ENCODE assay signal across 6 worm cellular contexts in genomic region chrX:12185847-12186559, ce11.
TF ChIP-seq lines count a peak whose summit lies in the region.

No protein-coding gene starts in this region.

TF ChIP-seq in whole organism, L1 larva, 84 proteins besides CTCF, POLR2A, EP300 and RAD21:
- TF ChIP-seq hlh-4 (tag; optimal IDR thresholded peaks at IDR 0.05; lab: Kevin White, UChicago), result no peak
- no peak for TF ChIP-seq nhr-84 (tag; optimal IDR thresholded peaks at IDR 0.05; lab: Kevin White, UChicago)
- peak; percentile 8 for TF ChIP-seq nhr-20 (tag; optimal IDR thresholded peaks at IDR 0.05; lab: Kevin White, UChicago)
- no peak for TF ChIP-seq sox-4 (tag; optimal IDR thresholded peaks at IDR 0.05; lab: Kevin White, UChicago)
- peak; percentile 15 for TF ChIP-seq lin-14 (GFP tag; optimal IDR thresholded peaks at IDR 0.05; lab: Kevin White, UChicago)
- TF ChIP-seq dsc-1 (tag; optimal IDR thresholded peaks at IDR 0.05; lab: Kevin White, UChicago), result no peak
- TF ChIP-seq efl-1 (optimal IDR thresholded peaks at IDR 0.05; lab: Kevin White, UChicago), result no peak
- peak in 1 of 2 experiments; percentile 91 for TF ChIP-seq efl-1 (GFP tag; optimal IDR thresholded peaks at IDR 0.05 in 1 of 2; lab: Kevin White, UChicago)
- TF ChIP-seq blmp-1 (tag; optimal IDR thresholded peaks at IDR 0.05; lab: Kevin White, UChicago), result peak; percentile 28
- TF ChIP-seq mep-1 (tag; optimal IDR thresholded peaks at IDR 0.05; lab: Kevin White, UChicago), result peak; percentile 12

TF ChIP-seq in whole organism, L2 larva, 48 proteins besides CTCF, POLR2A, EP300 and RAD21:
- no peak for TF ChIP-seq C34F6.9 (tag; optimal IDR thresholded peaks at IDR 0.05; lab: Kevin White, UChicago)
- no peak for TF ChIP-seq sem-4 (tag; optimal IDR thresholded peaks at IDR 0.05; lab: Kevin White, UChicago)
- TF ChIP-seq skn-1 (tag; optimal IDR thresholded peaks at IDR 0.05; lab: Kevin White, UChicago), result no peak
- peak; percentile 61 for TF ChIP-seq sma-9 (GFP tag; optimal IDR thresholded peaks at IDR 0.05; lab: Kevin White, UChicago)
- TF ChIP-seq sma-9 (tag; optimal IDR thresholded peaks at IDR 0.05; lab: Kevin White, UChicago), result no peak
- peak in 1 of 2 experiments; percentile 15 for TF ChIP-seq lsy-2 (tag; optimal IDR thresholded peaks at IDR 0.05; lab: Kevin White, UChicago)
- no peak for TF ChIP-seq ztf-11 (tag; optimal IDR thresholded peaks at IDR 0.05; lab: Kevin White, UChicago)
- TF ChIP-seq mdl-1 (tag; optimal IDR thresholded peaks at IDR 0.05; lab: Kevin White, UChicago), result no peak

TF ChIP-seq in whole organism, L3 larva, 47 proteins besides CTCF, POLR2A, EP300 and RAD21:
- TF ChIP-seq nhr-237 (tag; optimal IDR thresholded peaks at IDR 0.05; lab: Kevin White, UChicago), result no peak
- no peak for TF ChIP-seq fkh-10 (GFP tag; optimal IDR thresholded peaks at IDR 0.05; lab: Kevin White, UChicago)
- peak; percentile 32 for TF ChIP-seq pha-4 (tag; optimal IDR thresholded peaks at IDR 0.05; lab: Kevin White, UChicago)
- TF ChIP-seq egl-5 (tag; optimal IDR thresholded peaks at IDR 0.05; lab: Kevin White, UChicago), result no peak
- no peak for TF ChIP-seq eor-1 (tag; optimal IDR thresholded peaks at IDR 0.05; lab: Kevin White, UChicago)

TF ChIP-seq in whole organism, L4 larva, 104 proteins besides CTCF, POLR2A, EP300 and RAD21 (continues in another document):
- no peak for TF ChIP-seq nhr-102 (tag; optimal IDR thresholded peaks at IDR 0.05; lab: Kevin White, UChicago)
- TF ChIP-seq attf-4 (tag; optimal IDR thresholded peaks at IDR 0.05; lab: Kevin White, UChicago), result no peak
- TF ChIP-seq ctbp-1 (GFP tag; IDR thresholded peaks at IDR 0.05; lab: Robert Waterston, UW), result no peak
- TF ChIP-seq hif-1 (tag; optimal IDR thresholded peaks at IDR 0.05; lab: Kevin White, UChicago), result peak in 1 of 2 experiments; percentile 23
- peak in 1 of 2 experiments; percentile 1 for TF ChIP-seq unc-62 (GFP tag; optimal IDR thresholded peaks at IDR 0.05 in 1 of 2; lab: Kevin White, UChicago)
- no peak for TF ChIP-seq unc-62 (tag; optimal IDR thresholded peaks at IDR 0.05; lab: Kevin White, UChicago)
- TF ChIP-seq tag-97 (GFP tag; IDR thresholded peaks at IDR 0.05; lab: Robert Waterston, UW), result no peak
- TF ChIP-seq hlh-11 (tag; optimal IDR thresholded peaks at IDR 0.05; lab: Kevin White, UChicago), result peak; percentile 87
- no peak for TF ChIP-seq spr-3 (GFP tag; optimal IDR thresholded peaks at IDR 0.05; lab: Kevin White, UChicago)
- peak; percentile 33 for TF ChIP-seq dmd-6 (GFP tag; IDR thresholded peaks at IDR 0.05; lab: Robert Waterston, UW)
- TF ChIP-seq daf-19 (GFP tag; conservative IDR thresholded peaks at IDR 0.05; lab: Robert Waterston, UW), result no peak
- TF ChIP-seq aly-2 (tag; optimal IDR thresholded peaks at IDR 0.05; lab: Kevin White, UChicago), result no peak
- TF ChIP-seq cey-2 (tag; optimal IDR thresholded peaks at IDR 0.05; lab: Kevin White, UChicago; ENCODE audit: borderline replicate concordance, insufficient read depth), result no peak
- TF ChIP-seq ceh-20 (GFP tag; IDR thresholded peaks at IDR 0.05; lab: Robert Waterston, UW), result peak; percentile 50; the same call in 1 of the 2 replicates
- TF ChIP-seq nhr-6 (tag; optimal IDR thresholded peaks at IDR 0.05; lab: Kevin White, UChicago), result no peak
- no peak for TF ChIP-seq lin-38 (GFP tag; IDR thresholded peaks at IDR 0.05; lab: Robert Waterston, UW)
- no peak for TF ChIP-seq ceh-82 (tag; optimal IDR thresholded peaks at IDR 0.05; lab: Kevin White, UChicago)
- TF ChIP-seq sdz-12 (GFP tag; optimal IDR thresholded peaks at IDR 0.05; lab: Kevin White, UChicago), result no peak
- TF ChIP-seq duxl-1 (tag; optimal IDR thresholded peaks at IDR 0.05; lab: Kevin White, UChicago; ENCODE audit: poor library complexity), result no peak
- TF ChIP-seq zag-1 (tag; optimal IDR thresholded peaks at IDR 0.05; lab: Kevin White, UChicago), result no peak
- peak in 1 of 2 experiments; percentile 9 for TF ChIP-seq lsy-2 (tag; optimal IDR thresholded peaks at IDR 0.05; lab: Kevin White, UChicago)
- no peak for TF ChIP-seq F44E2.7 (GFP tag; IDR thresholded peaks at IDR 0.05; lab: Robert Waterston, UW)
- no peak for TF ChIP-seq hmg-1.1 (GFP tag; IDR thresholded peaks at IDR 0.05; lab: Robert Waterston, UW)
- TF ChIP-seq dve-1 (tag; optimal IDR thresholded peaks at IDR 0.05; lab: Kevin White, UChicago; ENCODE audit: insufficient read depth), result no peak

TF ChIP-seq in whole organism, mixed stage, embryonic, 35 proteins besides CTCF, POLR2A, EP300 and RAD21:
- peak; percentile 1 for TF ChIP-seq hlh-1 (tag; optimal IDR thresholded peaks at IDR 0.05; lab: Kevin White, UChicago)
- TF ChIP-seq nhr-12 (tag; optimal IDR thresholded peaks at IDR 0.05; lab: Kevin White, UChicago), result no peak
TF ChIP-seq in whole organism, mixed stage, embryonic: peak in this region for 1.

TF ChIP-seq in whole organism, young adult, 124 proteins besides CTCF, POLR2A, EP300 and RAD21:
- TF ChIP-seq ets-4 (GFP tag; optimal IDR thresholded peaks at IDR 0.05; lab: Kevin White, UChicago), result no peak
- peak; percentile 53 for TF ChIP-seq K12H6.12 (tag; optimal IDR thresholded peaks at IDR 0.05; lab: Kevin White, UChicago)
- peak; percentile 21 for TF ChIP-seq somi-1 (GFP tag; optimal IDR thresholded peaks at IDR 0.05; lab: Kevin White, UChicago)
- peak; percentile 80 for TF ChIP-seq nhr-80 (tag; optimal IDR thresholded peaks at IDR 0.05; lab: Kevin White, UChicago)
- no peak for TF ChIP-seq aptf-3 (GFP tag; IDR thresholded peaks at IDR 0.05; lab: Robert Waterston, UW)
- no peak for TF ChIP-seq cebp-1 (GFP tag; IDR thresholded peaks at IDR 0.05; lab: Robert Waterston, UW)
- TF ChIP-seq cebp-1 (tag; optimal IDR thresholded peaks at IDR 0.05; lab: Kevin White, UChicago), result peak; percentile 52
- TF ChIP-seq ama-1 (optimal IDR thresholded peaks at IDR 0.05; lab: Kevin White, UChicago), result no peak
- no peak for TF ChIP-seq ama-1 (GFP tag; optimal IDR thresholded peaks at IDR 0.05; lab: Kevin White, UChicago)
- peak; percentile 14 for TF ChIP-seq lin-40 (tag; optimal IDR thresholded peaks at IDR 0.05; lab: Kevin White, UChicago)
- peak; percentile 38; the same call in 1 of the 2 replicates for TF ChIP-seq lin-26 (GFP tag; IDR thresholded peaks at IDR 0.05; lab: Robert Waterston, UW)
- TF ChIP-seq K11D2.4 (GFP tag; IDR thresholded peaks at IDR 0.05; lab: Robert Waterston, UW), result peak; percentile 74; the same call in 1 of the 2 replicates
- no peak for TF ChIP-seq ztf-22 (GFP tag; optimal IDR thresholded peaks at IDR 0.05; lab: Kevin White, UChicago)
- TF ChIP-seq hmg-1.2 (GFP tag; IDR thresholded peaks at IDR 0.05; lab: Robert Waterston, UW), result 0 out of 2 replicates have a peak, but pooled peaks have one; percentile 6
